Worm (Caenorhabditis elegans) whole organism, mixed stage, embryonic: ENCODE measurements around the gene calu-1.
A peak's percentile ranks its signal among the peaks of the same experiment; 100 is the strongest.

Experiments
- M03D4.4 ChIP-seq: sonication (generic microtip); optimal IDR thresholded peaks from 2 replicates; lab custom pipeline; 2017; ENCODE audit warnings: mild to moderate bottlenecking, missing genetic modification characterization, missing compliant biosample characterization
- bed-3 ChIP-seq: fragments of 200-800 bp; sonication (Bioruptor generic); optimal IDR thresholded peaks from 3 replicates; lab custom pipeline; 2018; ENCODE audit warnings: mild to moderate bottlenecking, missing genetic modification characterization, moderate library complexity, missing compliant biosample characterization
- blmp-1 ChIP-seq: fragments of 150-350 bp; optimal IDR thresholded peaks from 2 replicates; lab custom pipeline; 2014; ENCODE audit warnings: missing biosample characterization, missing genetic modification characterization
- ceh-39 ChIP-seq: fragments of 150-350 bp; optimal IDR thresholded peaks from 2 replicates; lab custom pipeline; 2014; ENCODE audit warnings: missing biosample characterization, missing genetic modification characterization
- ceh-43 ChIP-seq: fragments of 200-800 bp; sonication (Bioruptor generic); optimal IDR thresholded peaks from 2 replicates; lab custom pipeline; 2018; ENCODE audit warnings: mild to moderate bottlenecking, missing genetic modification characterization, moderate library complexity, missing compliant biosample characterization
- ceh-83 ChIP-seq: fragments of 200-800 bp; sonication (Bioruptor generic); optimal IDR thresholded peaks from 2 replicates; lab custom pipeline; 2018; ENCODE audit warnings: mild to moderate bottlenecking, missing genetic modification characterization, missing compliant biosample characterization
- ces-1 ChIP-seq: fragments of 150-350 bp; optimal IDR thresholded peaks from 2 replicates; lab custom pipeline; 2014; ENCODE audit warnings: missing biosample characterization, missing genetic modification reagents, missing genetic modification characterization
- cnd-1 ChIP-seq: fragments of 200-800 bp; sonication (Bioruptor generic); optimal IDR thresholded peaks from 2 replicates; lab custom pipeline; 2018; ENCODE audit warnings: mild to moderate bottlenecking, missing genetic modification characterization, missing compliant biosample characterization
- drap-1 ChIP-seq: fragments of 200-800 bp; sonication (Bioruptor generic); optimal IDR thresholded peaks from 3 replicates; lab custom pipeline; 2018; ENCODE audit warnings: mild to moderate bottlenecking, missing genetic modification characterization, missing compliant biosample characterization
- elt-1 ChIP-seq: sonication (generic microtip); optimal IDR thresholded peaks from 2 replicates; lab custom pipeline; 2017; ENCODE audit warnings: missing genetic modification characterization, mild to moderate bottlenecking, missing compliant biosample characterization, antibody characterized with exemption, moderate library complexity, borderline replicate concordance; ENCODE audit not compliant: insufficient read depth
- elt-3 ChIP-seq: fragments of 150-350 bp; optimal IDR thresholded peaks from 2 replicates; lab custom pipeline; 2014; ENCODE audit warnings: missing biosample characterization, missing genetic modification characterization
- flh-1 ChIP-seq: fragments of 200-800 bp; sonication (Bioruptor generic); optimal IDR thresholded peaks from 2 replicates; lab custom pipeline; 2018; ENCODE audit warnings: mild to moderate bottlenecking, missing genetic modification characterization, moderate library complexity, missing compliant biosample characterization
- ham-2 ChIP-seq: fragments of 200-800 bp; sonication (Bioruptor generic); optimal IDR thresholded peaks from 2 replicates; lab custom pipeline; 2018; ENCODE audit warnings: mild to moderate bottlenecking, missing genetic modification characterization, missing compliant biosample characterization
- hlh-1 ChIP-seq: fragments of 150-350 bp; optimal IDR thresholded peaks from 2 replicates; lab custom pipeline; 2014; ENCODE audit warnings: missing biosample characterization, missing genetic modification reagents, missing genetic modification characterization
- lin-13 ChIP-seq: fragments of 150-350 bp; optimal IDR thresholded peaks from 2 replicates; lab custom pipeline; 2014; ENCODE audit warnings: missing biosample characterization, missing genetic modification characterization
- lin-32 ChIP-seq: fragments of 200-800 bp; sonication (Bioruptor generic); optimal IDR thresholded peaks from 2 replicates; lab custom pipeline; 2018; ENCODE audit warnings: mild to moderate bottlenecking, missing genetic modification characterization, missing compliant biosample characterization
- lsy-2 ChIP-seq: fragments of 150-350 bp; optimal IDR thresholded peaks from 2 replicates; lab custom pipeline; 2014; ENCODE audit warnings: missing biosample characterization, missing genetic modification characterization
- mab-5 ChIP-seq: fragments of 150-350 bp; optimal IDR thresholded peaks from 2 replicates; lab custom pipeline; 2014; ENCODE audit warnings: missing biosample characterization, missing genetic modification characterization
- mep-1 ChIP-seq: fragments of 150-350 bp; optimal IDR thresholded peaks from 2 replicates; lab custom pipeline; 2017; ENCODE audit warnings: missing biosample characterization, missing genetic modification reagents, missing genetic modification characterization, inconsistent platforms
- mls-2 ChIP-seq: sonication (generic microtip); optimal IDR thresholded peaks from 2 replicates; lab custom pipeline; 2016; ENCODE audit warnings: mild to moderate bottlenecking, missing genetic modification characterization, moderate library complexity, missing compliant biosample characterization
- nhr-12 ChIP-seq: fragments of 150-350 bp; optimal IDR thresholded peaks from 2 replicates; lab custom pipeline; 2014; ENCODE audit warnings: missing biosample characterization, missing genetic modification characterization
- nhr-2 ChIP-seq: fragments of 150-350 bp; optimal IDR thresholded peaks from 2 replicates; lab custom pipeline; 2014; ENCODE audit warnings: missing biosample characterization, missing genetic modification characterization
- nhr-237 ChIP-seq: fragments of 150-350 bp; optimal IDR thresholded peaks from 2 replicates; lab custom pipeline; 2014; ENCODE audit warnings: missing biosample characterization, missing genetic modification characterization
- nhr-28 ChIP-seq: fragments of 150-350 bp; optimal IDR thresholded peaks from 2 replicates; lab custom pipeline; 2014; ENCODE audit warnings: missing biosample characterization, missing genetic modification characterization
- nhr-76 ChIP-seq: sonication (generic microtip); optimal IDR thresholded peaks from 2 replicates; lab custom pipeline; 2017; ENCODE audit warnings: missing biosample characterization, missing genetic modification characterization
- pha-4 ChIP-seq: fragments of 150-350 bp; optimal IDR thresholded peaks from 2 replicates; lab custom pipeline; 2018; ENCODE audit warnings: missing biosample characterization, missing genetic modification reagents, missing genetic modification characterization
- sem-2 ChIP-seq: fragments of 200-800 bp; sonication (Bioruptor generic); optimal IDR thresholded peaks from 2 replicates; lab custom pipeline; 2018; ENCODE audit warnings: mild to moderate bottlenecking, missing genetic modification characterization, missing compliant biosample characterization
- snpc-4 ChIP-seq: fragments of 150-350 bp; optimal IDR thresholded peaks from 2 replicates; lab custom pipeline; 2014; ENCODE audit warnings: missing biosample characterization, missing genetic modification characterization
- sptf-1 ChIP-seq: sonication (generic microtip); optimal IDR thresholded peaks from 2 replicates; lab custom pipeline; 2017; ENCODE audit warnings: mild to moderate bottlenecking, missing genetic modification characterization, moderate library complexity, missing compliant biosample characterization
- tbx-8 ChIP-seq: fragments of 200-800 bp; sonication (Bioruptor generic); optimal IDR thresholded peaks from 2 replicates; lab custom pipeline; 2018; ENCODE audit warnings: mild to moderate bottlenecking, missing genetic modification characterization, moderate library complexity, missing compliant biosample characterization
- unc-120 ChIP-seq: sonication (generic microtip); optimal IDR thresholded peaks from 2 replicates; lab custom pipeline; 2017; ENCODE audit warnings: missing genetic modification characterization, missing compliant biosample characterization; ENCODE audit not compliant: poor library complexity, severe bottlenecking
- unc-39 ChIP-seq: fragments of 150-350 bp; optimal IDR thresholded peaks from 2 replicates; lab custom pipeline; 2014; ENCODE audit warnings: missing biosample characterization, missing genetic modification characterization
- unc-62 ChIP-seq: fragments of 150-350 bp; optimal IDR thresholded peaks from 2 replicates; lab custom pipeline; 2014; ENCODE audit warnings: missing biosample characterization, missing genetic modification reagents, missing genetic modification characterization
- zip-8 ChIP-seq: fragments of 150-350 bp; optimal IDR thresholded peaks from 2 replicates; lab custom pipeline; 2014; ENCODE audit warnings: missing biosample characterization, missing genetic modification characterization
- ztf-11 ChIP-seq: fragments of 150-350 bp; optimal IDR thresholded peaks from 2 replicates; lab custom pipeline; 2014; ENCODE audit warnings: missing biosample characterization, missing genetic modification characterization

The calu-1 gene

DNA sequence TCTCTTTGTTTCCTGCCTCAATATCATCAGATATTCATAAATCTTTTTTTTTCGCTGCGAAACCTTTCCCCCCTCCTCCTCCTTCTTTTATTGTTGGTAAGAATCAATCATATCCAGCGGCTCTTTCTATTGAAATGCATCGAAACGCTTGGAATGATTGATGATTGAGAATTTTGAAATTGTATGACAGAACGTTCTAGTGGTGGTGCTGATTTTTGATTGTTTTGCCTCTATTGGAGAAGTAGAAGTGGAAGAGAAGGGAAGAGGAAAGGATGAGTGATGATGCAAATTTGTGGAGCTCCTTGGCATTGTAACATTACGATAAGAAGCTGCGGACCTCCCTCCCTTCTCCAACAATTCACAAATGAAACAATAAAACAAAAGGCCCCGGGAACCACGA, 5.1 kb downstream of the calu-1 start:
- TF ChIP-seq unc-62 (GFP tag; lab: Kevin White, UChicago): peak; percentile 90
- no peak for TF ChIP-seq flh-1 (GFP tag; lab: Kevin White, UChicago)
- peak; percentile 60 for TF ChIP-seq unc-120

DNA sequence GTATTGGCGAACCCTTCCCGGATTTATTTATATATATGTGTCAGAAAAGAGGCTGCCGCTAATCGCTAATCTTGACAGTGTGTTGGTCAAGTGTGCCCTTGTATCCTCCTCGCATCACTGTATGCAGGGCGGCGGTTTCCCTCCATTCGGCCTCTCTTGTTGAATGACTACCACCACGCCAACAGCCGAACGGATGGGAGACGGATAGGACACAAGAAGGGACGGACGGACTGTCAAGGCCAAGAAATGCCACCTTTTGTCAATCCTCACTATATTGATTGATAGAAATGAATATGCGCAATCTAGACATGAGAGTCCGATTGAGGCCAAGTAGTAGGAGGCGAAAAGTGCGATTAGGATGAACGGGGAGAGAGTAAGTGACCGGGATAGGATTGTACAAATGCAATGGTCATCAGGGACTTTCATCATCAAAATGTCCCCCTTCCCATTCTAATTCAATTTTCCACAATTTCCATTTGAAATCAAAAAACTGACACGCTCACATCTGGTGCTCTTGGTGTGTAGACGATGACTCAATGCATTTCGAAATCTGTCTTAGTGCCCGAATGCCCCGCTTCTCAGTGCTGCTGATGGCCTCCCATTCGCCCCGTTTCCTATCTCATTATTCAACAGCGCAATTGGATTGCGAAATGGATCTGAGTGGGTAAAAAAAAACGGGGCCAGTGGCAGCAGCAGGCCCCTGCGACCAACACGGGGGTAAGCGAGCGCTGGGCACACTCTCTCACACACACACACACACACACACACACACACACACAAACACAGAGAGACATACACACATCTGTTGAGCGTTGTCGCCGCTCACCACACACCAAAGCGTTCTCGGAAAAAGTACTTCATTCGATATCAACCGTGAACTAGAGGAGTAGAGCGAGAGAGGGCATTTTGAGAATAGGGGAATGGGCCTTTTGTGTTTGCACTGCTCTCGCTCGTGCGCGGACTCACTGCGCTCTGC, 8.7 kb downstream of the calu-1 start:
- TF ChIP-seq nhr-76: no peak
- no peak for TF ChIP-seq snpc-4 (tag; lab: Kevin White, UChicago)
- TF ChIP-seq lsy-2 (tag; lab: Kevin White, UChicago): peak; percentile 0
- no peak for TF ChIP-seq elt-1 (tag; lab: Kevin White, UChicago)
- peak; percentile 58 for TF ChIP-seq unc-120
- TF ChIP-seq M03D4.4 (tag; lab: Kevin White, UChicago): peak; percentile 71
- TF ChIP-seq blmp-1 (tag; lab: Kevin White, UChicago): no peak
- TF ChIP-seq hlh-1: no peak
- TF ChIP-seq ceh-39: no peak
- no peak for TF ChIP-seq tbx-8 (GFP tag; lab: Kevin White, UChicago)
- peak; percentile 97 for TF ChIP-seq ham-2 (GFP tag; lab: Kevin White, UChicago)
- TF ChIP-seq sem-2 (GFP tag; lab: Kevin White, UChicago): no peak
- TF ChIP-seq zip-8: no peak
- peak; percentile 45 for TF ChIP-seq unc-62 (GFP tag; lab: Kevin White, UChicago)
- TF ChIP-seq elt-3 (tag; lab: Kevin White, UChicago): no peak
- TF ChIP-seq nhr-237 (tag; lab: Kevin White, UChicago): peak; percentile 22
- peak; percentile 55 for TF ChIP-seq sptf-1 (tag; lab: Kevin White, UChicago)
- no peak for TF ChIP-seq unc-39 (tag; lab: Kevin White, UChicago)
- TF ChIP-seq bed-3 (GFP tag; lab: Kevin White, UChicago): no peak
- TF ChIP-seq lin-13: no peak
- TF ChIP-seq nhr-2 (tag; lab: Kevin White, UChicago): peak; percentile 97
- TF ChIP-seq drap-1: peak; percentile 8
- TF ChIP-seq nhr-12: no peak
- TF ChIP-seq flh-1 (GFP tag; lab: Kevin White, UChicago): no peak
- TF ChIP-seq nhr-28 (tag; lab: Kevin White, UChicago): no peak
- no peak for TF ChIP-seq ztf-11 (tag; lab: Kevin White, UChicago)
- TF ChIP-seq ces-1 (GFP tag; lab: Kevin White, UChicago): peak; percentile 80
- TF ChIP-seq mab-5 (tag; lab: Kevin White, UChicago): no peak
- TF ChIP-seq pha-4 (tag; lab: Kevin White, UChicago): peak; percentile 79
- TF ChIP-seq lin-32 (GFP tag; lab: Kevin White, UChicago): peak; percentile 7
- TF ChIP-seq cnd-1 (tag; lab: Kevin White, UChicago): peak; percentile 42
- TF ChIP-seq ceh-43 (GFP tag; lab: Kevin White, UChicago): no peak
- peak; percentile 21 for TF ChIP-seq mls-2 (tag; lab: Kevin White, UChicago)
- peak; percentile 9 for TF ChIP-seq mep-1 (tag; lab: Kevin White, UChicago)
- TF ChIP-seq ceh-83 (GFP tag; lab: Kevin White, UChicago): no peak

DNA sequence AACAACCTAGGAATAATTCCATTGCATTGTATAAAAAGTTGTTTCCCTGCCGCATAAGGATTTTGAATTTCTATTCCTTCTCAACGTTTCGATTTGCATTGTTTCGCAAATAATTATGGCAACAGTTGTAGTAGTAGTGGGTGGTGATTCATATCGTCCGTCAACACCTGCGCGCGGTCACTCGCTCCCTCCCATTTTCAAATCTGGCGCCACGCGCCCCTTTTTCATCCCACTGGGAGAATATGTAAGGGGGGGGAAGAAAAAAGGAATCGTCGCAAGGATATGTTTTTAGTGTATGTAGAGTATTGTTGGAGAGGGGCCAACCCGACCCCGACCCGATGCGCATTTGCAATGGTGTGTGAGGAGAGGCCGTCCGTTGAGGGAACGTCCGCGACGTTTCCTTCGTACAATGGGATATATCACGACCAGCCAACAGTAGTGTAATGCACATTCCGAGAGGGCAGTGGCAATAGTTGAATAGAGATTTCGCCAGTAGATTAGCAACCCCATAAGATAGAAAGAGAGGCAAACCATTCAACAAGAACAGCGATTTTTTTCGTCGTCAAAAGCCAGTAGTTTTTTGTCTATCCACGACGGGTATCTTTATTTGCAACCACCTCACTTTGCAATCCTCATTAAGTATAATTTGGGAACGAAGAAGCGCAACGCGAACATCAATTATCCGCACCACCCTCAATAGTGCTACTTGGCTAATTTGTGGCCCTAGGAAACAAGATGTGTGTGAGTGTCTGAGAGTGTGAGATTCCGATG, 9.6 kb downstream of the calu-1 start:
- peak; percentile 38 for TF ChIP-seq ces-1 (GFP tag; lab: Kevin White, UChicago)
- TF ChIP-seq unc-62 (GFP tag; lab: Kevin White, UChicago): no peak
- peak; percentile 34 for TF ChIP-seq ceh-43 (GFP tag; lab: Kevin White, UChicago)
- TF ChIP-seq zip-8: no peak
- TF ChIP-seq bed-3 (GFP tag; lab: Kevin White, UChicago): no peak
- TF ChIP-seq mls-2 (tag; lab: Kevin White, UChicago): peak; percentile 25
- no peak for TF ChIP-seq ham-2 (GFP tag; lab: Kevin White, UChicago)
- no peak for TF ChIP-seq nhr-2 (tag; lab: Kevin White, UChicago)
- peak; percentile 16 for TF ChIP-seq M03D4.4 (tag; lab: Kevin White, UChicago)
- no peak for TF ChIP-seq mep-1 (tag; lab: Kevin White, UChicago)
- peak; percentile 28 for TF ChIP-seq ztf-11 (tag; lab: Kevin White, UChicago)
- TF ChIP-seq sptf-1 (tag; lab: Kevin White, UChicago): peak; percentile 72
- TF ChIP-seq elt-1 (tag; lab: Kevin White, UChicago): peak; percentile 42
- TF ChIP-seq hlh-1: peak; percentile 12
- no peak for TF ChIP-seq mab-5 (tag; lab: Kevin White, UChicago)
- TF ChIP-seq lin-32 (GFP tag; lab: Kevin White, UChicago): no peak
- TF ChIP-seq ceh-83 (GFP tag; lab: Kevin White, UChicago): peak; percentile 59
